Fruit fly (Drosophila melanogaster) whole organism, embryonic: ENCODE data around the gene CG3036.
A peak's percentile ranks its signal among the peaks of the same experiment; 100 is the strongest.

ENCODE experiments used
- CG1024 ChIP-seq: fragments of 200-800 bp; sonication (Bioruptor generic); IDR thresholded peaks from 2 replicates; pipeline ENCODE4 v1.3.6; 2022; ENCODE audit warnings: missing biosample characterization, missing genetic modification characterization
- CG12391 ChIP-seq: fragments of 200-800 bp; sonication (Bioruptor generic); optimal IDR thresholded peaks from 3 replicates; lab custom pipeline; 2018; ENCODE audit warnings: missing biosample characterization, mild to moderate bottlenecking, missing genetic modification characterization, moderate library complexity
- CG12659 ChIP-seq: fragments of 200-800 bp; sonication (Bioruptor generic); optimal IDR thresholded peaks from 3 replicates; lab custom pipeline; 2017; ENCODE audit warnings: mild to moderate bottlenecking, missing biosample characterization, missing genetic modification reagents, missing genetic modification characterization
- CG15011 ChIP-seq: fragments of 200-800 bp; sonication (Bioruptor generic); optimal IDR thresholded peaks from 3 replicates; lab custom pipeline; 2018; ENCODE audit warnings: missing biosample characterization, mild to moderate bottlenecking, missing genetic modification characterization
- CG16815 ChIP-seq: fragments of 200-800 bp; sonication (Bioruptor generic); optimal IDR thresholded peaks from 3 replicates; lab custom pipeline; 2017; ENCODE audit warnings: missing biosample characterization, mild to moderate bottlenecking, missing genetic modification characterization
- CG17568 ChIP-seq: fragments of 200-800 bp; sonication (Bioruptor generic); optimal IDR thresholded peaks from 2 replicates; lab custom pipeline; 2018; ENCODE audit warnings: missing biosample characterization, mild to moderate bottlenecking, missing genetic modification characterization, moderate library complexity
- CG18599 ChIP-seq: fragments of 200-800 bp; sonication (Bioruptor generic); optimal IDR thresholded peaks from 3 replicates; lab custom pipeline; 2017; ENCODE audit warnings: missing biosample characterization, missing genetic modification characterization, mild to moderate bottlenecking, moderate library complexity, missing genetic modification reagents
- CG18619 ChIP-seq: fragments of 200-800 bp; sonication (Bioruptor generic); optimal IDR thresholded peaks from 3 replicates; lab custom pipeline; 2017; ENCODE audit warnings: missing biosample characterization, mild to moderate bottlenecking, missing genetic modification characterization
- CG2120 ChIP-seq: fragments of 200-800 bp; sonication (Bioruptor generic); optimal IDR thresholded peaks from 3 replicates; lab custom pipeline; 2016; ENCODE audit warnings: missing biosample characterization, missing genetic modification characterization
- CG2199 ChIP-seq: fragments of 200-800 bp; sonication (Bioruptor generic); IDR thresholded peaks from 3 replicates; pipeline ENCODE4 v1.3.6; 2022; ENCODE audit warnings: missing biosample characterization, missing genetic modification characterization
- CG2202 ChIP-seq: fragments of 200-800 bp; sonication (Bioruptor generic); optimal IDR thresholded peaks from 2 replicates; lab custom pipeline; 2018; ENCODE audit warnings: missing biosample characterization, mild to moderate bottlenecking, missing genetic modification characterization
- CG30403 ChIP-seq: fragments of 200-800 bp; sonication (Bioruptor generic); optimal IDR thresholded peaks from 3 replicates; lab custom pipeline; 2016; ENCODE audit warnings: missing biosample characterization, missing genetic modification characterization
- CG31365 ChIP-seq: fragments of 200-800 bp; sonication (Bioruptor generic); optimal IDR thresholded peaks from 2 replicates; lab custom pipeline; 2018; ENCODE audit warnings: missing biosample characterization, mild to moderate bottlenecking, missing genetic modification characterization
- CG32767 ChIP-seq: fragments of 200-800 bp; sonication (Bioruptor generic); IDR thresholded peaks from 2 replicates; pipeline ENCODE4 v1.3.6; 2022; ENCODE audit warnings: missing biosample characterization, missing genetic modification characterization
- CG32772 ChIP-seq: fragments of 200-800 bp; sonication (Bioruptor generic); IDR thresholded peaks from 2 replicates; pipeline ENCODE4 v1.3.6; 2022; ENCODE audit warnings: missing biosample characterization, missing genetic modification characterization
- CG7372 ChIP-seq: fragments of 200-800 bp; sonication (Bioruptor generic); IDR thresholded peaks from 2 replicates; pipeline ENCODE4 v1.3.6; 2022; ENCODE audit warnings: missing biosample characterization, missing genetic modification characterization
- CG8924 ChIP-seq: fragments of 200-800 bp; optimal IDR thresholded peaks from 3 replicates; lab custom pipeline; 2019; ENCODE audit warnings: missing biosample characterization, mild to moderate bottlenecking, missing genetic modification characterization, moderate library complexity
- CG8944 ChIP-seq: fragments of 200-800 bp; sonication (Bioruptor generic); optimal IDR thresholded peaks from 3 replicates; lab custom pipeline; 2016; ENCODE audit warnings: missing biosample characterization, missing genetic modification characterization
- CG9727 ChIP-seq: fragments of 200-800 bp; sonication (Bioruptor generic); optimal IDR thresholded peaks from 3 replicates; lab custom pipeline; 2017; ENCODE audit warnings: missing biosample characterization, mild to moderate bottlenecking, missing genetic modification characterization
- CG9797 ChIP-seq: fragments of 200-800 bp; sonication (Bioruptor generic); optimal IDR thresholded peaks from 3 replicates; lab custom pipeline; 2018; ENCODE audit warnings: missing biosample characterization, mild to moderate bottlenecking, missing genetic modification characterization
- D ChIP-seq, 2 experiments: fragments of 200-800 bp in 1 of 2; fragments of >200 bp in 1 of 2; sonication (Bioruptor generic) in 1 of 2; optimal IDR thresholded peaks; 2 replicates in 1 of 2; 3 replicates in 1 of 2; lab custom pipeline; 2017; ENCODE audit warnings: mild to moderate bottlenecking in 1 of 2, missing biosample characterization in 1 of 2, missing genetic modification characterization in 1 of 2, missing genetic modification reagents in 1 of 2
- D19A ChIP-seq: fragments of 200-800 bp; optimal IDR thresholded peaks from 3 replicates; lab custom pipeline; 2019; ENCODE audit warnings: missing biosample characterization, mild to moderate bottlenecking, missing genetic modification characterization, moderate library complexity
- E2f2 ChIP-seq: fragments of 200-800 bp; sonication (Bioruptor generic); IDR thresholded peaks from 2 replicates; pipeline ENCODE4 v1.3.6; 2022; ENCODE audit warnings: missing biosample characterization, missing genetic modification characterization
- HLH54F ChIP-seq: fragments of 200-800 bp; sonication (Bioruptor generic); optimal IDR thresholded peaks from 3 replicates; lab custom pipeline; 2016; ENCODE audit warnings: missing biosample characterization, missing genetic modification characterization
- Hsf ChIP-seq: fragments of 200-800 bp; sonication (Bioruptor generic); optimal IDR thresholded peaks from 3 replicates; lab custom pipeline; 2016; ENCODE audit warnings: missing biosample characterization, missing genetic modification characterization
- Mad ChIP-seq: fragments of 200-800 bp; sonication (Bioruptor generic); optimal IDR thresholded peaks from 2 replicates; lab custom pipeline; 2016; ENCODE audit warnings: missing biosample characterization, missing genetic modification characterization
- Max ChIP-seq: fragments of 200-800 bp; sonication (Bioruptor generic); optimal IDR thresholded peaks from 2 replicates; lab custom pipeline; 2016; ENCODE audit warnings: missing biosample characterization, mild to moderate bottlenecking, missing genetic modification characterization
- Ptx1 ChIP-seq: fragments of 200-800 bp; sonication (Bioruptor generic); IDR thresholded peaks from 2 replicates; pipeline ENCODE4 v1.3.6; 2022; ENCODE audit warnings: missing biosample characterization, missing genetic modification characterization
- Ravus ChIP-seq: fragments of 200-800 bp; sonication (Bioruptor generic); IDR thresholded peaks from 2 replicates; pipeline ENCODE4 v1.3.6; 2022; ENCODE audit warnings: missing biosample characterization, missing genetic modification characterization
- Trl ChIP-seq, 3 experiments: fragments of >200 bp in 2 of 3; fragments of 200-800 bp in 1 of 3; sonication (Bioruptor generic) in 1 of 3; optimal IDR thresholded peaks; 2 replicates in 1 of 3; 3 replicates in 2 of 3; lab custom pipeline; 2016 to 2017; ENCODE audit warnings: missing biosample characterization in 1 of 3, missing genetic modification characterization in 1 of 3
- Xbp1 ChIP-seq: fragments of 200-800 bp; sonication (Bioruptor generic); optimal IDR thresholded peaks from 3 replicates; lab custom pipeline; 2016; ENCODE audit warnings: missing biosample characterization, mild to moderate bottlenecking, missing genetic modification characterization
- ab ChIP-seq: fragments of 200-800 bp; sonication (Bioruptor generic); optimal IDR thresholded peaks from 2 replicates; lab custom pipeline; 2016; ENCODE audit warnings: missing biosample characterization, missing genetic modification characterization
- crol ChIP-seq: fragments of 200-800 bp; sonication (Bioruptor generic); IDR thresholded peaks from 2 replicates; pipeline ENCODE4 v1.3.6; 2022; ENCODE audit warnings: missing biosample characterization, missing genetic modification characterization
- dmrt99B ChIP-seq: fragments of 200-800 bp; sonication (Bioruptor generic); optimal IDR thresholded peaks from 2 replicates; lab custom pipeline; 2018; ENCODE audit warnings: missing biosample characterization, mild to moderate bottlenecking, missing genetic modification characterization, moderate library complexity
- dpn ChIP-seq, 2 experiments: fragments of 200-800 bp; sonication (Bioruptor generic); optimal IDR thresholded peaks; 3 replicates each; lab custom pipeline; 2016; ENCODE audit warnings: missing biosample characterization in 2 of 2, missing genetic modification characterization in 2 of 2
- ewg ChIP-seq: fragments of 200-800 bp; sonication (Bioruptor generic); optimal IDR thresholded peaks from 3 replicates; lab custom pipeline; 2017; ENCODE audit warnings: mild to moderate bottlenecking, missing biosample characterization, missing genetic modification reagents, missing genetic modification characterization
- fd102C ChIP-seq: fragments of 200-800 bp; sonication (Bioruptor generic); optimal IDR thresholded peaks from 2 replicates; lab custom pipeline; 2018; ENCODE audit warnings: missing biosample characterization, mild to moderate bottlenecking, missing genetic modification characterization, moderate library complexity
- gce ChIP-seq: fragments of 200-800 bp; sonication (Bioruptor generic); IDR thresholded peaks from 3 replicates; pipeline ENCODE4 v1.3.6; 2022; ENCODE audit warnings: missing biosample characterization, missing genetic modification characterization
- ham ChIP-seq: fragments of 200-800 bp; sonication (Bioruptor generic); IDR thresholded peaks from 2 replicates; pipeline ENCODE4 v1.3.6; 2022; ENCODE audit warnings: missing biosample characterization, missing genetic modification characterization
- nom ChIP-seq: fragments of 200-800 bp; sonication (Bioruptor generic); optimal IDR thresholded peaks from 2 replicates; lab custom pipeline; 2017; ENCODE audit warnings: missing biosample characterization, missing genetic modification characterization, mild to moderate bottlenecking, moderate library complexity, missing genetic modification reagents
- org-1 ChIP-seq: fragments of 200-800 bp; sonication (Bioruptor generic); optimal IDR thresholded peaks from 2 replicates; lab custom pipeline; 2017; ENCODE audit warnings: missing biosample characterization, missing genetic modification characterization
- ranshi ChIP-seq: fragments of 200-800 bp; sonication (Bioruptor generic); IDR thresholded peaks from 2 replicates; pipeline ENCODE4 v1.3.6; 2022; ENCODE audit warnings: missing biosample characterization, missing genetic modification characterization
- sd ChIP-seq: fragments of 200-800 bp; sonication (Bioruptor generic); optimal IDR thresholded peaks from 3 replicates; lab custom pipeline; 2018; ENCODE audit warnings: missing biosample characterization, mild to moderate bottlenecking, missing genetic modification characterization, moderate library complexity
- sens ChIP-seq: fragments of 200-800 bp; sonication (Bioruptor generic); peaks from one replicate; lab custom pipeline; 2016; ENCODE audit warnings: missing biosample characterization, missing genetic modification characterization
- sim ChIP-seq: fragments of 200-800 bp; sonication (Bioruptor generic); IDR thresholded peaks from 2 replicates; pipeline ENCODE4 v1.3.6; 2022; ENCODE audit warnings: missing biosample characterization, missing genetic modification characterization
- tap ChIP-seq: fragments of 200-800 bp; optimal IDR thresholded peaks from 3 replicates; lab custom pipeline; 2019; ENCODE audit warnings: missing biosample characterization, mild to moderate bottlenecking, missing genetic modification characterization, moderate library complexity
- unpg ChIP-seq: fragments of 200-800 bp; sonication (Bioruptor generic); optimal IDR thresholded peaks from 3 replicates; lab custom pipeline; 2018; ENCODE audit warnings: missing biosample characterization, mild to moderate bottlenecking, missing genetic modification characterization, moderate library complexity
- yki ChIP-seq: fragments of >200 bp; optimal IDR thresholded peaks from 3 replicates; lab custom pipeline; 2018

CG3036 gene

DNA sequence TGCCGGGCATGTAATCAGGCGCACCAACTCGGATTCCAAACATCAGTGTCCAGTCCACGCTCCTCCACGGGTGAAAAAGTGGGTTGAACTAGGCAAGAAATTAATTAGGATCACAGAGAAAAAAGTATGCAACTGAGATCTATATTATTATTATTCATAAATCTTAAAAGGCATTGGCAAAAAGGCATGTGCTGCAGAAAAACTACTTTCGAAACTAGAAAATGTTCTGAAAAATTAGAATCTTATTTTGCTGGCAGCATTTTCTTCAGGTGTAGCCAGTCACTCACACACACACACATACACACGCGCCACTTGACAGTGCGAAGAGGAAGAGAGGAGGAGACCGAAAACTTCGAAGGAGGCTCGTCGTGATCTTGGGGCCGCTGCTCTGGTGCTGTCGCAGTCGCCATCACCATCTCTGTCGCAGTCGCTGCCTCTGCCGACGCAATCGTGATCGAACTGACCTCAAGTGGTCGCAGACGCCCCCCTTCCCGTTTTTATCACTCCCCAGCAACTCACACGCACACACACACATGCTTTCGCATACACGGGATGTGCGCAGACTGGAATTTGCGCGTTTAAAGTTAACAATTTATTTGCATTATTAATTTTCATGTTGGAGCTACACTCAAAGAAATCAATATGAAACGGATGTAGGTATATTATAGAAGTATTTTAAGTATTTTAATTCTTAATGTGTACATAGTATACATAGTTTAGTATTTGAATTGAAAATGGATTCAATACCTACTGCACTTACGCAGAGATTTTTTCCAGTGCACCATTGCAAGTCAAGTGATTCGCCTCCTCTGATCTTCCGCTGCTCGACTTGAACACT lies 4.3 kb upstream of the CG3036 start (continued):
- TF ChIP-seq gce = peak; percentile 41; the same call in 1 of the 3 replicates
- peak; percentile 21 for TF ChIP-seq CG17568 (GFP tag; lab: Kevin White, UChicago)
- peak; percentile 78 for TF ChIP-seq unpg (GFP tag; lab: Kevin White, UChicago)
- TF ChIP-seq fd102C = peak; percentile 18
- no peak for TF ChIP-seq CG8944
- TF ChIP-seq Hsf (GFP tag; lab: Kevin White, UChicago) = peak; percentile 56
- peak; percentile 24 for TF ChIP-seq CG18619 (GFP tag; lab: Kevin White, UChicago)
- TF ChIP-seq ham (GFP tag; lab: Robert Waterston, UW) = no peak
- TF ChIP-seq Mad (GFP tag; lab: Kevin White, UChicago) = no peak
- TF ChIP-seq tap (tag; lab: Kevin White, UChicago) = peak; percentile 68
- TF ChIP-seq CG32767 (GFP tag; lab: Robert Waterston, UW) = peak; percentile 32
- no peak for TF ChIP-seq sim (GFP tag; lab: Robert Waterston, UW)
- TF ChIP-seq Ravus = peak; percentile 27; the same call in 1 of the 2 replicates
- TF ChIP-seq CG7372 (GFP tag; lab: Robert Waterston, UW) = peak; percentile 53; the same call in 1 of the 2 replicates
- TF ChIP-seq ranshi = peak; percentile 72
- no peak for TF ChIP-seq yki (lab: Kevin White, UChicago)
- peak; percentile 80 for TF ChIP-seq Ptx1 (GFP tag; lab: Robert Waterston, UW)
- TF ChIP-seq CG2199 = peak; percentile 36; the same call in 1 of the 3 replicates
- no peak for TF ChIP-seq ab (GFP tag; lab: Kevin White, UChicago)
- TF ChIP-seq org-1 (GFP tag; lab: Kevin White, UChicago) = peak; percentile 14
- TF ChIP-seq nom (GFP tag; lab: Kevin White, UChicago) = peak; percentile 90
- peak; percentile 33 for TF ChIP-seq HLH54F (GFP tag; lab: Kevin White, UChicago)
- peak; percentile 11 for TF ChIP-seq CG8924 (tag; lab: Kevin White, UChicago)
- TF ChIP-seq CG12391 (tag; lab: Kevin White, UChicago) = peak; percentile 53
- TF ChIP-seq CG30403 = peak; percentile 17
- peak in 1 of 2 experiments; percentile 41 for TF ChIP-seq dpn (GFP tag; optimal IDR thresholded peaks at IDR 0.05; lab: Kevin White, UChicago)
- TF ChIP-seq sens (GFP tag; lab: Kevin White, UChicago) = peak; percentile 95
- no peak for TF ChIP-seq Trl (optimal IDR thresholded peaks at IDR 0.05; lab: Kevin White, UChicago)
- peak; percentile 27 for TF ChIP-seq Trl (GFP tag; optimal IDR thresholded peaks at IDR 0.05; lab: Kevin White, UChicago)
- TF ChIP-seq sd (tag; lab: Kevin White, UChicago) = peak; percentile 68
- no peak for TF ChIP-seq D (optimal IDR thresholded peaks at IDR 0.05; lab: Kevin White, UChicago)
- TF ChIP-seq D (GFP tag; optimal IDR thresholded peaks at IDR 0.05; lab: Kevin White, UChicago) = no peak
- TF ChIP-seq CG18599 (GFP tag; lab: Kevin White, UChicago) = peak; percentile 45
- no peak for TF ChIP-seq CG2202 (tag; lab: Kevin White, UChicago)
- peak; percentile 57 for TF ChIP-seq CG16815 (GFP tag; lab: Kevin White, UChicago)
- TF ChIP-seq CG2120 = peak; percentile 48
- TF ChIP-seq ewg = peak; percentile 36
- TF ChIP-seq dmrt99B (tag; lab: Kevin White, UChicago) = peak; percentile 66
- peak; percentile 18 for TF ChIP-seq CG12659 (GFP tag; lab: Kevin White, UChicago)
- peak; percentile 29 for TF ChIP-seq CG9727 (GFP tag; lab: Kevin White, UChicago)
- TF ChIP-seq CG1024 (GFP tag; lab: Robert Waterston, UW) = peak; percentile 60; the same call in 1 of the 2 replicates
- no peak for TF ChIP-seq Max (GFP tag; lab: Kevin White, UChicago)
- peak; percentile 69 for TF ChIP-seq crol
- peak; percentile 60 for TF ChIP-seq CG32772 (GFP tag; lab: Robert Waterston, UW)
- peak; percentile 4 for TF ChIP-seq D19A (tag; lab: Kevin White, UChicago)
- no peak for TF ChIP-seq CG31365 (tag; lab: Kevin White, UChicago)
- TF ChIP-seq E2f2 (GFP tag; lab: Robert Waterston, UW) = no peak
- TF ChIP-seq CG15011 (GFP tag; lab: Kevin White, UChicago) = peak; percentile 32
- no peak for TF ChIP-seq CG9797 (GFP tag; lab: Kevin White, UChicago)
- TF ChIP-seq Xbp1 (GFP tag; lab: Kevin White, UChicago) = peak; percentile 56
